Worm (Caenorhabditis elegans): ENCODE data around the gene fbxa-108.

The fbxa-108 gene

ce11 chrV:17658824-17659223 lies 361 bp downstream of the fbxa-108 start:
- TF ChIP-seq unc-98 (GFP tag; IDR thresholded peaks at IDR 0.05) (no peak), hlh-17 (GFP tag; optimal IDR thresholded peaks at IDR 0.05; ENCODE audit: borderline replicate concordance) (no peak), C16A3.4 (tag; optimal IDR thresholded peaks at IDR 0.05) (no peak), tbx-2 (tag; optimal IDR thresholded peaks at IDR 0.05) (no peak), nhr-85 (tag) (peak; percentile 5)

ce11 chrV:17655205-17655604 lies 4.0 kb downstream of the fbxa-108 start:
- no peak for TF ChIP-seq lin-35 (GFP tag; optimal IDR thresholded peaks at IDR 0.05)
- no peak for TF ChIP-seq unc-130 (tag; optimal IDR thresholded peaks at IDR 0.05)
- no peak for TF ChIP-seq pax-3 (tag; optimal IDR thresholded peaks at IDR 0.05)
- no peak for TF ChIP-seq ets-5 (GFP tag; IDR thresholded peaks at IDR 0.05)
- TF ChIP-seq efl-3 (GFP tag; optimal IDR thresholded peaks at IDR 0.05): no peak
- TF ChIP-seq lin-13 (GFP tag; optimal IDR thresholded peaks at IDR 0.05): no peak

- no peak for TF ChIP-seq nhr-12 (tag; optimal IDR thresholded peaks at IDR 0.05)
Observed at ce11 chrV:17650427-17650826, 8.8 kb downstream of the fbxa-108 start, which contains the start of gene fbxa-192. Gene fbxa-192 (minus strand): TSS chrV:17650527.

- no peak for TF ChIP-seq hlh-17 (GFP tag; optimal IDR thresholded peaks at IDR 0.05; ENCODE audit: borderline replicate concordance)
- no peak for TF ChIP-seq efl-3 (GFP tag; optimal IDR thresholded peaks at IDR 0.05)
- no peak for TF ChIP-seq nhr-85 (tag)
- TF ChIP-seq xbp-1 (tag; optimal IDR thresholded peaks at IDR 0.05): no peak
- no peak for TF ChIP-seq ces-1 (GFP tag; optimal IDR thresholded peaks at IDR 0.05)
- no peak for TF ChIP-seq ceh-90 (tag; optimal IDR thresholded peaks at IDR 0.05)
- no peak for TF ChIP-seq unc-98 (GFP tag; IDR thresholded peaks at IDR 0.05)
- TF ChIP-seq tlp-1 (tag; optimal IDR thresholded peaks at IDR 0.05): no peak
- no peak for TF ChIP-seq elt-2 (tag; optimal IDR thresholded peaks at IDR 0.05)
- TF ChIP-seq ama-1 (optimal IDR thresholded peaks at IDR 0.05): no peak
- TF ChIP-seq fkh-10 (GFP tag; optimal IDR thresholded peaks at IDR 0.05): no peak
- TF ChIP-seq fos-1 (tag; optimal IDR thresholded peaks at IDR 0.05): no peak
- TF ChIP-seq vab-15 (tag; optimal IDR thresholded peaks at IDR 0.05): no peak
- no peak for TF ChIP-seq grh-1 (GFP tag; IDR thresholded peaks at IDR 0.05)
- no peak for TF ChIP-seq dpl-1 (GFP tag; optimal IDR thresholded peaks at IDR 0.05)
- TF ChIP-seq nhr-19 (GFP tag; conservative IDR thresholded peaks at IDR 0.05): no peak
Observed at ce11 chrV:17628566-17628965, 30.6 kb downstream of the fbxa-108 start, which contains the start of gene F57G4.10. Gene F57G4.10 (plus strand): TSS chrV:17628866.

ce11 chrV:17624906-17625305 lies 34.3 kb downstream of the fbxa-108 start, which contains the start of gene F57G4.11:
Gene F57G4.11 (plus strand): TSS chrV:17625206.
- TF ChIP-seq irx-1 (tag; optimal IDR thresholded peaks at IDR 0.05): no peak
- TF ChIP-seq hlh-17 (GFP tag; optimal IDR thresholded peaks at IDR 0.05; ENCODE audit: borderline replicate concordance): no peak

ce11 chrV:17623230-17623629 lies 36.0 kb downstream of the fbxa-108 start, which contains the start of gene F57G4.1:
Gene F57G4.1 (plus strand): TSS chrV:17623530.
- TF ChIP-seq C34B4.2 (tag; optimal IDR thresholded peaks at IDR 0.05) (no peak), grh-1 (GFP tag; IDR thresholded peaks at IDR 0.05) (no peak), ama-1 (optimal IDR thresholded peaks at IDR 0.05) (no peak), C04F5.9 (tag; optimal IDR thresholded peaks at IDR 0.05) (no peak), mef-2 (tag; optimal IDR thresholded peaks at IDR 0.05) (no peak), sptf-1 (tag; optimal IDR thresholded peaks at IDR 0.05) (no peak), nhr-85 (tag) (no peak)

ce11 chrV:17620266-17620665 lies 38.9 kb downstream of the fbxa-108 start, which contains the start of gene Y6G8.8:
Gene Y6G8.8 (plus strand): TSS chrV:17620566.
- TF ChIP-seq hlh-4 (tag; optimal IDR thresholded peaks at IDR 0.05) (no peak), sptf-1 (tag; optimal IDR thresholded peaks at IDR 0.05) (no peak), nhr-28 (tag; optimal IDR thresholded peaks at IDR 0.05) (no peak), mef-2 (tag; optimal IDR thresholded peaks at IDR 0.05) (no peak)
